Worm (Caenorhabditis elegans): ENCODE results near the gene amt-2.

DNA sequence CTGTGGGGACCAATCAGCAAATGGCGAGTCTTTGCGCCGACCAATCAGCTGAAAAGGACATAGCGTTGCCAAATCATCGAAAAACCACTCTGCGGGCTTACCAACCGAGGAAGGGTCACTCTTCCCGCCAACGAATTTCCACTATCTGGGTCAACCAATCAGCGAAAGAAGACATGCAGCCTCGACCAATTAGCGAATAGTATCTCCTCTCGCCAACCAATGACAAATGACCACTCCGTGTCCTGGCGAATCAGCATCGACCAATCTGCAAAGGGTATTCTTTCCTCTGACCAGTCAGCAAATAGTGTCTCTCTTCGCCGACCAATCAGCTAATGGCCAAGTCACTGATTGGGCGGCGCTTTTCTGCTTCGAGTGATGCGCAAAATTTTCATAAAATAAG is 705 bp upstream of the amt-2 start:
- no peak for TF ChIP-seq skn-1 (tag; optimal IDR thresholded peaks at IDR 0.05)
- TF ChIP-seq sup-37 (GFP tag; optimal IDR thresholded peaks at IDR 0.05), result no peak
- TF ChIP-seq pag-3 (tag; optimal IDR thresholded peaks at IDR 0.05; ENCODE audit: borderline replicate concordance, insufficient read depth), result no peak
- no peak for TF ChIP-seq nhr-12 (tag; optimal IDR thresholded peaks at IDR 0.05)
- TF ChIP-seq egl-27 (tag; optimal IDR thresholded peaks at IDR 0.05), result no peak
- TF ChIP-seq nhr-237 (tag; optimal IDR thresholded peaks at IDR 0.05), result no peak
- TF ChIP-seq nhr-71 (tag; optimal IDR thresholded peaks at IDR 0.05), result no peak
- TF ChIP-seq snpc-4 (tag; optimal IDR thresholded peaks at IDR 0.05), result no peak
- no peak for TF ChIP-seq ces-1 (GFP tag; optimal IDR thresholded peaks at IDR 0.05)
- no peak for TF ChIP-seq ztf-11 (tag; optimal IDR thresholded peaks at IDR 0.05)
- no peak for TF ChIP-seq ama-1 (optimal IDR thresholded peaks at IDR 0.05)
- no peak for TF ChIP-seq unc-98 (GFP tag; IDR thresholded peaks at IDR 0.05)
- TF ChIP-seq tlp-1 (tag; optimal IDR thresholded peaks at IDR 0.05), result no peak

Data from whole organism, L1 larva.